Fruit fly (Drosophila melanogaster): ENCODE results near the gene CG3557.

Gene CG3557

dm6 chr2L:2432809-2433493 is 47.4 kb upstream of the CG3557 start:
- TF ChIP-seq CG31441 (GFP tag; IDR thresholded peaks at IDR 0.05), result no peak
- TF ChIP-seq sr (GFP tag; IDR thresholded peaks at IDR 0.05), result no peak
- peak; percentile 54 for TF ChIP-seq sens (GFP tag)
- peak in 1 of 2 experiments; percentile 37 for TF ChIP-seq bsh (GFP tag; optimal IDR thresholded peaks at IDR 0.05)
- TF ChIP-seq gem (tag; optimal IDR thresholded peaks at IDR 0.05), result peak; percentile 20
- TF ChIP-seq crol (GFP tag; IDR thresholded peaks at IDR 0.05), result peak; percentile 94
- peak; percentile 39 for TF ChIP-seq Ets65A (GFP tag)
- TF ChIP-seq ftz-f1 (GFP tag; optimal IDR thresholded peaks at IDR 0.05), result no peak
- no peak for TF ChIP-seq CG14050 (GFP tag; IDR thresholded peaks at IDR 0.05)
- TF ChIP-seq Drgx (GFP tag; IDR thresholded peaks at IDR 0.05), result 0 out of 2 replicates have a peak, but pooled peaks have one; percentile 23
- 0 out of 3 replicates have a peak, but pooled peaks have one; percentile 40 for TF ChIP-seq hb (GFP tag; IDR thresholded peaks at IDR 0.05; ENCODE audit: partially characterized antibody)
- peak; percentile 12 for TF ChIP-seq PHDP (tag; optimal IDR thresholded peaks at IDR 0.05)
- TF ChIP-seq CG2116 (GFP tag; optimal IDR thresholded peaks at IDR 0.05), result no peak
- TF ChIP-seq nom (GFP tag; optimal IDR thresholded peaks at IDR 0.05), result peak; percentile 33

DNA sequence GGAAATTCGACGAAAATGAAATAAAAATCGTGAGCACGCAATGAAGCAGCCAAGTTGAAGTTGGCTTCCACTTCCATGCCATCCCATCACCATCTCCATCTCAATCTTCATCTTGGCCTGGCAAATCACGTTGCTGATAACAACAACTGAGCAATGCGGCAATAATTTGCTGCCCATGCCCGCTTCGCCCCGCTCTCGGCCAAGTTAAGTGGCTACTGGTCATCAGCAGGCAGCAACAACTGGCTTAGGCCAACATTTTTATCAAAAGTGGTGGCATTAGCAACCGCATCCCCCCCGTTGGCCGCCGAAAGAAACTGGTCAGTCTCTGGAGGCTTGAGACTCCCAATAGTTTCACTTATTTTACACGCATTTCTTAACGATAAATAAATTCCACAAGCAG is 44.7 kb upstream of the CG3557 start:
- TF ChIP-seq eve (GFP tag; optimal IDR thresholded peaks at IDR 0.05) (no peak), bowl (GFP tag; IDR thresholded peaks at IDR 0.05) (0 out of 2 replicates have a peak, but pooled peaks have one; percentile 56), CG9215 (GFP tag; IDR thresholded peaks at IDR 0.05) (no peak), grn (GFP tag; optimal IDR thresholded peaks at IDR 0.05) (peak; percentile 12), sima (GFP tag; optimal IDR thresholded peaks at IDR 0.05) (no peak), sd (tag; optimal IDR thresholded peaks at IDR 0.05) (peak; percentile 80), CG12769 (tag; optimal IDR thresholded peaks at IDR 0.05) (peak; percentile 36), pros (GFP tag; optimal IDR thresholded peaks at IDR 0.05) (peak; percentile 93), Doc2 (GFP tag; IDR thresholded peaks at IDR 0.05) (no peak), psq (GFP tag; optimal IDR thresholded peaks at IDR 0.05) (no peak), hth (optimal IDR thresholded peaks at IDR 0.05) (no peak), crol (GFP tag; IDR thresholded peaks at IDR 0.05) (peak; percentile 59), oc (tag; optimal IDR thresholded peaks at IDR 0.05) (peak; percentile 43), tll (GFP tag; optimal IDR thresholded peaks at IDR 0.05) (no peak), CG11093 (GFP tag; IDR thresholded peaks at IDR 0.05) (no peak), trem (tag; optimal IDR thresholded peaks at IDR 0.05) (no peak)

dm6 chr2L:2429588-2429987 is 44.0 kb upstream of the CG3557 start:
- TF ChIP-seq CG12155 (GFP tag; optimal IDR thresholded peaks at IDR 0.05), result no peak
- peak; percentile 10 for TF ChIP-seq sd (tag; optimal IDR thresholded peaks at IDR 0.05)
- TF ChIP-seq sqz (GFP tag; optimal IDR thresholded peaks at IDR 0.05), result no peak
- TF ChIP-seq CG4360 (GFP tag; IDR thresholded peaks at IDR 0.05), result no peak
- TF ChIP-seq wor (GFP tag; IDR thresholded peaks at IDR 0.05), result no peak
- no peak for TF ChIP-seq CG13287 (GFP tag; IDR thresholded peaks at IDR 0.05; ENCODE audit: partially characterized antibody)
- no peak for TF ChIP-seq CG10979 (tag; optimal IDR thresholded peaks at IDR 0.05)
- TF ChIP-seq Awh (GFP tag; IDR thresholded peaks at IDR 0.05), result peak; percentile 77
- TF ChIP-seq dati (GFP tag; IDR thresholded peaks at IDR 0.05), result no peak
- no peak for TF ChIP-seq Nf-YB (GFP tag; optimal IDR thresholded peaks at IDR 0.05)
- TF ChIP-seq hb (GFP tag; IDR thresholded peaks at IDR 0.05; ENCODE audit: partially characterized antibody), result no peak
- TF ChIP-seq CG9817 (tag; optimal IDR thresholded peaks at IDR 0.05), result no peak
- TF ChIP-seq cad (GFP tag; optimal IDR thresholded peaks at IDR 0.05), result no peak
- TF ChIP-seq CG17612 (GFP tag; IDR thresholded peaks at IDR 0.05), result no peak

All from whole organism, embryonic.